Worm (Caenorhabditis elegans): ENCODE measurements around the gene lgc-45.
"Not testable (repeated sequence)": the region's sequence is repeated elsewhere in the genome, so short reads cannot be mapped to it uniquely, and the experiment has no call there.

Gene lgc-45

DNA sequence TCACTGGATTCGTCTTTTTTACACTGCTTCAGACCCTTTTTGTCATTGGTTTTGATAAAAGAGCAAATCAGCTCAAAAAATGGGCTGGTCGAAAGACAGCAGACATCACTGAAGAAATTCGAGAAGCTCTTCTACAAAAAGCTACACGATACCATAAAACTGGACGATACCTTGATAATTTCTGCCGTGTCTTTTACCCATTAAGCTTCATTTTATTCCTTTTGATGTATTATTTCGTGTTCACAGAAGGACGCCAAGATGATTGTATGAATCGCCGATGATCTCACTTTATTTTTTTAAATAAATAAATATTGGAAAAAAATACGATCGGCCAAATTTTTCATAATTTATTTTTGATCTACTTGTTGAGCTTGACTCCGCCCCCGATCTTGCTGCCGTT is 9.8 kb downstream of the lgc-45 start:
- TF ChIP-seq unc-62 (GFP tag; optimal IDR thresholded peaks at IDR 0.05 in 1 of 2) (peak in 1 of 2 experiments; percentile 91), unc-62 (tag; optimal IDR thresholded peaks at IDR 0.05) (no peak), T20F7.1 (GFP tag; optimal IDR thresholded peaks at IDR 0.05) (no peak)

- TF ChIP-seq php-3 (GFP tag; IDR thresholded peaks at IDR 0.05) (0 out of 2 replicates have a peak, but pooled peaks have one; percentile 29), lin-1 (GFP tag; IDR thresholded peaks at IDR 0.05) (0 out of 2 replicates have a peak, but pooled peaks have one; percentile 43), Y5F2A.4 (GFP tag; optimal IDR thresholded peaks at IDR 0.05) (peak; percentile 52), lim-7 (GFP tag; IDR thresholded peaks at IDR 0.05) (peak; percentile 87), saeg-2 (GFP tag; IDR thresholded peaks at IDR 0.05) (peak; percentile 73; the same call in 1 of the 2 replicates), hlh-11 (tag; optimal IDR thresholded peaks at IDR 0.05) (peak; percentile 46), F44E2.7 (GFP tag; IDR thresholded peaks at IDR 0.05) (0 out of 2 replicates have a peak, but pooled peaks have one; percentile 69), nhr-77 (tag; optimal IDR thresholded peaks at IDR 0.05) (peak; percentile 4), arid-1 (GFP tag; conservative IDR thresholded peaks at IDR 0.05) (peak; percentile 79), vab-7 (GFP tag; IDR thresholded peaks at IDR 0.05) (peak; percentile 84), spr-3 (GFP tag; optimal IDR thresholded peaks at IDR 0.05) (peak; percentile 19), ctbp-1 (GFP tag; IDR thresholded peaks at IDR 0.05) (peak; percentile 72; the same call in 1 of the 2 replicates), madf-5 (GFP tag; IDR thresholded peaks at IDR 0.05) (peak; percentile 20 to 83; a peak in 2 of 4 replicates), Y105C5A.15 (GFP tag; IDR thresholded peaks at IDR 0.05) (peak; percentile 82), tra-1 (GFP tag; IDR thresholded peaks at IDR 0.05) (peak; percentile 54; the same call in 1 of the 2 replicates), Y48G9A.11 (GFP tag; IDR thresholded peaks at IDR 0.05) (peak; percentile 67; the same call in 1 of the 2 replicates), dmd-6 (GFP tag; IDR thresholded peaks at IDR 0.05) (peak; percentile 59), T26A8.4 (GFP tag; IDR thresholded peaks at IDR 0.05) (peak; percentile 67), dmd-9 (GFP tag; IDR thresholded peaks at IDR 0.05) (peak; percentile 56; the same call in 1 of the 2 replicates), F49E8.2 (tag; optimal IDR thresholded peaks at IDR 0.05; ENCODE audit: borderline replicate concordance) (peak; percentile 21), mdt-29 (GFP tag; IDR thresholded peaks at IDR 0.05) (peak; percentile 77), F26F4.8 (GFP tag; conservative IDR thresholded peaks at IDR 0.05) (peak; percentile 74), snpc-1.2 (GFP tag; IDR thresholded peaks at IDR 0.05) (peak; percentile 86), duxl-1 (tag; optimal IDR thresholded peaks at IDR 0.05; ENCODE audit: poor library complexity) (peak; percentile 86), zfp-3 (GFP tag; conservative IDR thresholded peaks at IDR 0.05) (peak; percentile 77), D1046.2 (GFP tag; IDR thresholded peaks at IDR 0.05) (0 out of 2 replicates have a peak, but pooled peaks have one; percentile 80), daf-16 (GFP tag; optimal IDR thresholded peaks at IDR 0.05) (peak; percentile 29 to 86), daf-16 (tag; optimal IDR thresholded peaks at IDR 0.05) (peak; percentile 77), lin-13 (GFP tag; optimal IDR thresholded peaks at IDR 0.05) (peak; percentile 55), spr-1 (tag; optimal IDR thresholded peaks at IDR 0.05) (peak; percentile 65), nhr-41 (GFP tag; IDR thresholded peaks at IDR 0.05) (peak; percentile 59; the same call in 1 of the 2 replicates), zip-11 (GFP tag; IDR thresholded peaks at IDR 0.05) (0 out of 2 replicates have a peak, but pooled peaks have one; percentile 49), ceh-44 (GFP tag; IDR thresholded peaks at IDR 0.05) (peak; percentile 55; the same call in 1 of the 2 replicates), unc-62 (GFP tag; optimal IDR thresholded peaks at IDR 0.05 in 1 of 2) (peak in 1 of 2 experiments; percentile 66), dmd-8 (GFP tag; IDR thresholded peaks at IDR 0.05) (peak; percentile 88), daf-19 (GFP tag; conservative IDR thresholded peaks at IDR 0.05) (peak; percentile 83), unc-130 (GFP tag; optimal IDR thresholded peaks at IDR 0.05) (peak; percentile 57), madf-9 (GFP tag; conservative IDR thresholded peaks at IDR 0.05) (peak; percentile 35; the same call in 1 of the 2 replicates), mes-2 (tag; optimal IDR thresholded peaks at IDR 0.05; ENCODE audit: poor library complexity, severe bottlenecking) (peak; percentile 58), nhr-48 (tag; optimal IDR thresholded peaks at IDR 0.05) (peak; percentile 55), mxl-3 (GFP tag; optimal IDR thresholded peaks at IDR 0.05) (peak; percentile 16), hmg-1.1 (GFP tag; IDR thresholded peaks at IDR 0.05) (peak; percentile 59), egl-43 (GFP tag; IDR thresholded peaks at IDR 0.05) (peak; percentile 94)
- not testable (repeated sequence) for TF ChIP-seq unc-62 (tag; optimal IDR thresholded peaks at IDR 0.05)
Measured at ce11 chrII:3567576-3567975, 10.3 kb downstream of the lgc-45 start.
